Fruit fly (Drosophila melanogaster): ENCODE measurements around the gene CG9391.

DNA sequence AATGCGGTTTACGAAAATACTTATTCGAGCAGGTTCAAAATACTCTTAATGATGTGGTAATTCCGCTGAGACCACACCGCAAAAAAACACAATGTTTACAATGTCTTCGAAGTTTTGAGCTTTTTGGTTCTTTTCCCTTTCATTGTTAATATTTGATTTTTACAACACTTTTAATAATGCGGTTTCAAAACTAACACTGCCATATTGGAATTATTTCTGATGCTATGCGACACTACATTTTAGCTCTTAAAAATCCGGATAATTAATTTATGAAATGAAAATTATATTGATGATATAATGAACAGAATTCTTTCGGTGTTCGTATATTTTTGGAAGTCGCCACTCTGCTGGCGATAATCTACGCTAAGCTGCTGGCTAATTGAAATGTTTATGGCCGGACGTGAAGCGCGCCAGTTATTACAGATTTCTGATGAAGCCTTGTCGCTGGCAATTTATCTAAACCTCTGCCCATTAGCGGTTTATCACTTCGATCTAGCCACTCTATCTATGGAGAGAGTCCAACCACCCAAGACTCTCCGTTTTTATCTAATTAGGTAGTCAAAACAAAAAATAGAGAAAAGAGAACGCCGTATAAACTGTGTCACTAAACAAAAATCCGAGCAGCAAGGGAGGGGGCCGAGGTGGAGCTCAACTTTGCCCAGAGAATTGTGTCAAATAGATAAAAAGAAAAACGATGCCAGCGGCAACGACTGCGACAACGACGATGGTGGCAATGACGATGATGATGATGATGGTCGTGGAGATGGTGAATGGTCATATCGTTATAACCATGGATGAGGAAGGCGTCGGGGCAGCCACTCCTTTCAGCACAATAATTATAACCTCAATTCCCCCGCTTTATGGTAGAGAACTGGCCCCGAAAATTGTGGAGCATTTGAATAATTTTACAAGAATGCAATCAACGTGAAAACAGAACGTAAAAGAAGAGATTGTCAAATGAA, 11.8 kb downstream of the CG9391 start:
- TF ChIP-seq OdsH (GFP tag; optimal IDR thresholded peaks at IDR 0.05) (no peak), Ets21C (GFP tag; optimal IDR thresholded peaks at IDR 0.05) (no peak), CG16779 (tag; optimal IDR thresholded peaks at IDR 0.05) (no peak), CG11762 (GFP tag; optimal IDR thresholded peaks at IDR 0.05; ENCODE audit: insufficient read depth) (no peak), fd59A (GFP tag; optimal IDR thresholded peaks at IDR 0.05) (no peak), CG6808 (GFP tag; optimal IDR thresholded peaks at IDR 0.05) (no peak), spab (GFP tag; optimal IDR thresholded peaks at IDR 0.05) (no peak), fd85E (GFP tag; optimal IDR thresholded peaks at IDR 0.05) (no peak), Sox14 (GFP tag; optimal IDR thresholded peaks at IDR 0.05) (no peak), Sox15 (GFP tag; optimal IDR thresholded peaks at IDR 0.05) (no peak), salr (GFP tag; optimal IDR thresholded peaks at IDR 0.05) (no peak), Sox102F (GFP tag; optimal IDR thresholded peaks at IDR 0.05) (peak; percentile 50), Hr39 (GFP tag; optimal IDR thresholded peaks at IDR 0.05) (peak; percentile 22), acj6 (GFP tag; optimal IDR thresholded peaks at IDR 0.05) (no peak)

Data from whole organism, prepupa.